Fruit fly (Drosophila melanogaster) whole organism, wandering third instar larva: ENCODE data around the gene CG43203.
A peak's percentile ranks its signal among the peaks of the same experiment; 100 is the strongest.

Experiments used
- Abd-B ChIP-seq: fragments of >200 bp; optimal IDR thresholded peaks from 2 replicates; lab custom pipeline; 2017; ENCODE audit warnings: missing biosample characterization, missing genetic modification characterization
- CG32264 ChIP-seq: fragments of 200-800 bp; sonication (Bioruptor generic); optimal IDR thresholded peaks from 2 replicates; lab custom pipeline; 2016; ENCODE audit warnings: missing biosample characterization, missing genetic modification characterization
- CG9705 ChIP-seq: fragments of 200-800 bp; sonication (Bioruptor generic); optimal IDR thresholded peaks from 2 replicates; lab custom pipeline; 2018; ENCODE audit warnings: missing biosample characterization, mild to moderate bottlenecking, missing genetic modification characterization
- CrebA ChIP-seq: fragments of 200-800 bp; sonication (Bioruptor generic); optimal IDR thresholded peaks from 2 replicates; lab custom pipeline; 2016; ENCODE audit warnings: missing biosample characterization, mild to moderate bottlenecking, missing genetic modification characterization, borderline replicate concordance
- Dif ChIP-seq: fragments of 200-275, 200-300 bp; sonication (Bioruptor generic); optimal IDR thresholded peaks from 2 replicates; lab custom pipeline; 2018; ENCODE audit warnings: missing biosample characterization, missing genetic modification characterization; ENCODE audit not compliant: partially characterized antibody
- GATAd ChIP-seq: sonication (Bioruptor generic); optimal IDR thresholded peaks from 2 replicates; lab custom pipeline; 2016; ENCODE audit warnings: missing biosample characterization, missing genetic modification characterization
- HLH106 ChIP-seq: fragments of 200-800 bp; optimal IDR thresholded peaks from 3 replicates; lab custom pipeline; 2019; ENCODE audit warnings: missing biosample characterization, mild to moderate bottlenecking, missing genetic modification characterization, moderate library complexity
- Hnf4 ChIP-seq: fragments of 200-800 bp; sonication (Bioruptor generic); optimal IDR thresholded peaks from 2 replicates; lab custom pipeline; 2016; ENCODE audit warnings: missing biosample characterization, mild to moderate bottlenecking, missing genetic modification characterization
- Hr83 ChIP-seq: fragments of 200-300 bp; sonication (Bioruptor generic); optimal IDR thresholded peaks from 2 replicates; lab custom pipeline; 2016; ENCODE audit warnings: missing biosample characterization, mild to moderate bottlenecking, missing genetic modification characterization, moderate library complexity; ENCODE audit not compliant: poor library complexity, severe bottlenecking
- Jra ChIP-seq: sonication (Bioruptor generic); optimal IDR thresholded peaks from 2 replicates; lab custom pipeline; 2016; ENCODE audit warnings: missing biosample characterization, missing genetic modification characterization
- Mio ChIP-seq: sonication (Bioruptor generic); optimal IDR thresholded peaks from 2 replicates; lab custom pipeline; 2016; ENCODE audit warnings: missing biosample characterization, missing genetic modification characterization
- Myc ChIP-seq: fragments of >200 bp; optimal IDR thresholded peaks from 2 replicates; lab custom pipeline; 2017
- OdsH ChIP-seq: fragments of 200-800 bp; sonication (Bioruptor generic); optimal IDR thresholded peaks from 2 replicates; lab custom pipeline; 2016; ENCODE audit warnings: missing biosample characterization, mild to moderate bottlenecking, missing genetic modification characterization
- Rel ChIP-seq, 2 experiments: fragments of 200-800 bp; sonication (Bioruptor generic) in 1 of 2; optimal IDR thresholded peaks; 2 replicates in 1 of 2; 3 replicates in 1 of 2; lab custom pipeline; 2016 to 2019; ENCODE audit warnings: mild to moderate bottlenecking in 2 of 2, missing biosample characterization in 2 of 2, missing genetic modification characterization in 2 of 2, moderate library complexity in 1 of 2
- Sp1 ChIP-seq: fragments of 200-800 bp; sonication (Bioruptor generic); optimal IDR thresholded peaks from 3 replicates; lab custom pipeline; 2019; ENCODE audit warnings: missing biosample characterization, mild to moderate bottlenecking, missing genetic modification characterization, moderate library complexity
- br ChIP-seq: fragments of 200-800 bp; sonication (Bioruptor generic); optimal IDR thresholded peaks from 2 replicates; lab custom pipeline; 2016; ENCODE audit warnings: missing biosample characterization, missing genetic modification characterization
- brk ChIP-seq: fragments of 200-800 bp; sonication (Bioruptor generic); optimal IDR thresholded peaks from 2 replicates; lab custom pipeline; 2016; ENCODE audit warnings: missing biosample characterization, mild to moderate bottlenecking, missing genetic modification characterization
- dl ChIP-seq, 2 experiments: fragments of 175-275, 200-275 bp in 1 of 2; fragments of 200-275 bp in 1 of 2; sonication (Bioruptor generic); optimal IDR thresholded peaks; lab custom pipeline; 2018; ENCODE audit warnings: mild to moderate bottlenecking in 2 of 2, missing biosample characterization in 2 of 2, missing genetic modification characterization in 2 of 2, moderate library complexity in 2 of 2; ENCODE audit not compliant: partially characterized antibody in 2 of 2, insufficient read depth in 1 of 2
- dmrt93B ChIP-seq: fragments of 200-800 bp; sonication (Bioruptor generic); optimal IDR thresholded peaks from 2 replicates; lab custom pipeline; 2018; ENCODE audit warnings: missing biosample characterization, mild to moderate bottlenecking, missing genetic modification characterization
- dsf ChIP-seq: sonication (Bioruptor generic); optimal IDR thresholded peaks from 2 replicates; lab custom pipeline; 2016; ENCODE audit warnings: missing biosample characterization, missing genetic modification characterization, borderline replicate concordance
- ey ChIP-seq: fragments of 200-800 bp; sonication (Bioruptor generic); optimal IDR thresholded peaks from 2 replicates; lab custom pipeline; 2016; ENCODE audit warnings: missing biosample characterization, missing genetic modification characterization
- foxo ChIP-seq, 2 experiments: fragments of 200-800 bp; sonication (Bioruptor generic); optimal IDR thresholded peaks; 2 replicates in 1 of 2; 3 replicates in 1 of 2; lab custom pipeline; 2016 to 2017; ENCODE audit warnings: missing biosample characterization in 2 of 2, missing genetic modification characterization in 2 of 2
- fru ChIP-seq: fragments of 200-800 bp; sonication (Bioruptor generic); optimal IDR thresholded peaks from 3 replicates; lab custom pipeline; 2016; ENCODE audit warnings: missing biosample characterization, mild to moderate bottlenecking, missing genetic modification characterization
- h ChIP-seq: fragments of 200-800 bp; sonication (Bioruptor generic); optimal IDR thresholded peaks from 3 replicates; lab custom pipeline; 2016; ENCODE audit warnings: missing biosample characterization, mild to moderate bottlenecking, missing genetic modification characterization
- jim ChIP-seq: fragments of 175-275, 200-325 bp; sonication (Bioruptor generic); optimal IDR thresholded peaks from 2 replicates; lab custom pipeline; 2016; ENCODE audit warnings: missing biosample characterization, mild to moderate bottlenecking, missing genetic modification characterization
- lola ChIP-seq: fragments of >200 bp; optimal IDR thresholded peaks from 2 replicates; lab custom pipeline; 2017; ENCODE audit warnings: missing biosample characterization, missing genetic modification characterization
- pan ChIP-seq: fragments of >200 bp; optimal IDR thresholded peaks from 2 replicates; lab custom pipeline; 2017
- psq ChIP-seq: fragments of 200-800 bp; sonication (Bioruptor generic); optimal IDR thresholded peaks from 3 replicates; lab custom pipeline; 2017; ENCODE audit warnings: missing biosample characterization, mild to moderate bottlenecking, missing genetic modification characterization, moderate library complexity
- rgr ChIP-seq: fragments of 200-800 bp; sonication (Bioruptor generic); optimal IDR thresholded peaks from 3 replicates; lab custom pipeline; 2016; ENCODE audit warnings: missing biosample characterization, mild to moderate bottlenecking, missing genetic modification characterization
- sage ChIP-seq: fragments of 200-800 bp; sonication (Bioruptor generic); optimal IDR thresholded peaks from 2 replicates; lab custom pipeline; 2016; ENCODE audit warnings: missing biosample characterization, mild to moderate bottlenecking, missing genetic modification characterization
- sv ChIP-seq: fragments of 200-800 bp; sonication (Bioruptor generic); optimal IDR thresholded peaks from 3 replicates; lab custom pipeline; 2016; ENCODE audit warnings: missing biosample characterization, missing genetic modification characterization
- tai ChIP-seq: sonication (Bioruptor generic); optimal IDR thresholded peaks from 2 replicates; lab custom pipeline; 2016; ENCODE audit warnings: missing biosample characterization, missing genetic modification characterization
- usp ChIP-seq: fragments of >200 bp; optimal IDR thresholded peaks from 2 replicates; lab custom pipeline; 2017; ENCODE audit warnings: missing biosample characterization, missing genetic modification characterization
- woc ChIP-seq: sonication (Bioruptor generic); optimal IDR thresholded peaks from 2 replicates; lab custom pipeline; 2016; ENCODE audit warnings: missing biosample characterization, mild to moderate bottlenecking, missing genetic modification characterization

CG43203 gene

DNA sequence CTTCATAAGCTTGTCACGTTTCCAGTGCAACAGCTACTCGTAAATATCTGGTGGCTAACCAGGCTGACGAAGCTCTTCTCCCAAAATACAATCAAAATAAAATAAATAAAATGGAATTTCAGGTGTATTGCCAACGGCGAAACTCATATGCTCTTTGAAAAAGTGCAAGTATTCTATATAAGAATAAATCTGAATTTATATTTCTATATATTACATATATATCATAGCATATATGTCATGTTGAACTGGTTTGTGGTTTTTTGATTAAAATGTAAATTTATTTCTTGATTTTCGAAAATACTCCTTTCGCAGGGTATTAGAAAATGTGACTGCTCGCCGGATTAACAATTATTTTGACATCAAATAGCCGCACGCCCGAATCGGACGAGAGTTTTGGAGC lies 6.2 kb upstream of the CG43203 start:
- peak; percentile 21 for TF ChIP-seq OdsH (GFP tag; lab: Kevin White, UChicago)
- TF ChIP-seq ey (GFP tag; lab: Kevin White, UChicago), result no peak
- TF ChIP-seq foxo (GFP tag; optimal IDR thresholded peaks at IDR 0.05; lab: Kevin White, UChicago), result peak in 1 of 2 experiments; percentile 19
- TF ChIP-seq h (GFP tag; lab: Kevin White, UChicago), result peak; percentile 9
- peak; percentile 4 for TF ChIP-seq dmrt93B (GFP tag; lab: Kevin White, UChicago)
- peak; percentile 37 for TF ChIP-seq rgr (GFP tag; lab: Kevin White, UChicago)
- TF ChIP-seq psq (GFP tag; lab: Kevin White, UChicago), result peak; percentile 25
- TF ChIP-seq HLH106 (tag; lab: Kevin White, UChicago), result peak; percentile 57
- TF ChIP-seq Hnf4 (GFP tag; lab: Kevin White, UChicago), result no peak
- no peak for TF ChIP-seq dsf
- no peak for TF ChIP-seq woc (GFP tag; lab: Kevin White, UChicago)
- peak; percentile 35 for TF ChIP-seq Sp1 (GFP tag; lab: Kevin White, UChicago)
- TF ChIP-seq, all 38 proteins: peak for 8

DNA sequence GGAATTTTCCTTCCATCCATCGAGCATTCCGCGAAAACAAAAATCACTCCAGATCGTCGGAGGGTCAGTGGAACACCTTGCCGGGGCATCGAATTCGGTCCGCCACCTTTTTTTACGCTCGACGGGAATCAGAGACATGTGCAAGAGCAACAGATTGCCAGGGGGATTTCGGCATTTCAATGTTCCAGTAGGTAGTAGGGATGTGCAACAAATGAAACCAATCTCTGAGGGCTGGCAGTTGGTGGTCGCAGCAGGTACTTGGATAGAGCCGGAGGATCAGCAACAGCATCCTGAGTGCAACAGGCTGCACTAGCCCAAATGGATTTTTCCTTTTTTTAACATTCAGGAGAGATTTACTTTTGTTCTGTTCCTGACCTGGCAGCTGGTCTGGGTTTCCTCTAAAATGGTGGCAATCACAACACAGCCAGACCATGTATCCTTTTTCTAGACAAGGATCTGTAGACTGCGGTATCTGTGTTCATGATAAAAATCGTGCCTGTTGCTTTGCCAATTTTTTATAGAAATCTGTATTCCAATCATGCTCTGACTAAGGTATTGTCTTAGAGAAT lies 3.4 kb upstream of the CG43203 start:
- TF ChIP-seq OdsH (GFP tag; lab: Kevin White, UChicago), result no peak
- no peak for TF ChIP-seq CrebA
- TF ChIP-seq Hnf4 (GFP tag; lab: Kevin White, UChicago), result no peak
- TF ChIP-seq foxo (GFP tag; optimal IDR thresholded peaks at IDR 0.05; lab: Kevin White, UChicago), result no peak
- no peak for TF ChIP-seq woc (GFP tag; lab: Kevin White, UChicago)
- no peak for TF ChIP-seq Rel (GFP tag; optimal IDR thresholded peaks at IDR 0.05; lab: Kevin White, UChicago)
- TF ChIP-seq Rel (tag; optimal IDR thresholded peaks at IDR 0.05; lab: Kevin White, UChicago), result no peak
- no peak for TF ChIP-seq Abd-B
- no peak for TF ChIP-seq rgr (GFP tag; lab: Kevin White, UChicago)
- no peak for TF ChIP-seq psq (GFP tag; lab: Kevin White, UChicago)
- no peak for TF ChIP-seq sv
- TF ChIP-seq CG9705, result no peak

DNA sequence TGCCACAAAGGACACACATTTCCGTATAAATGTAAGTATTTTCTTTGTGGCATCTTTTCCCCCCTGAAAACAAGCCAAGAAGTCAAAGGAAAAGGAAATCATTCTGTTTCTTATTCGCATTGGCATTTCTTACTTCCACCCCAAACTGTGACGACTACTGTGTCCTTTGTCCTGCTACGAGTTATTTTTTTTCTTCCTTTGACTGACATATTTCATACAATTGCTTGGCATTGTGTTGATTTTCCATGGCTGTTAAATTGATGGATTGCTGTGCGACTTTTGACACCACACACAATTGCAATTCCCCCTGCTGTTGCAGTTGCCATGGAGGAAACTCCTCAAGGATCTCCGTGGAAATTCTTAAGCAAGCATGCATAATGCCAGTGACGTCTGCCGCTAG lies 1.7 kb upstream of the CG43203 start:
- TF ChIP-seq woc (GFP tag; lab: Kevin White, UChicago) (no peak), Hr83 (no peak), CG9705 (no peak), sage (no peak), rgr (GFP tag; lab: Kevin White, UChicago) (no peak), Myc (lab: Kevin White, UChicago) (no peak), Mio (GFP tag; lab: Kevin White, UChicago) (no peak), brk (GFP tag; lab: Kevin White, UChicago) (no peak), CrebA (no peak), br (GFP tag; lab: Kevin White, UChicago) (no peak), usp (GFP tag; lab: Kevin White, UChicago) (no peak), jim (GFP tag; lab: Kevin White, UChicago) (no peak), Abd-B (no peak), tai (no peak), dsf (no peak), dl (GFP tag; optimal IDR thresholded peaks at IDR 0.05; lab: Kevin White, UChicago; ENCODE audit: insufficient read depth in 1 of 2, partially characterized antibody in 2 of 2) (no peak), Rel (GFP tag; optimal IDR thresholded peaks at IDR 0.05; lab: Kevin White, UChicago) (no peak), Rel (tag; optimal IDR thresholded peaks at IDR 0.05; lab: Kevin White, UChicago) (no peak)
- TF ChIP-seq, all 38 proteins: peak for 0

DNA sequence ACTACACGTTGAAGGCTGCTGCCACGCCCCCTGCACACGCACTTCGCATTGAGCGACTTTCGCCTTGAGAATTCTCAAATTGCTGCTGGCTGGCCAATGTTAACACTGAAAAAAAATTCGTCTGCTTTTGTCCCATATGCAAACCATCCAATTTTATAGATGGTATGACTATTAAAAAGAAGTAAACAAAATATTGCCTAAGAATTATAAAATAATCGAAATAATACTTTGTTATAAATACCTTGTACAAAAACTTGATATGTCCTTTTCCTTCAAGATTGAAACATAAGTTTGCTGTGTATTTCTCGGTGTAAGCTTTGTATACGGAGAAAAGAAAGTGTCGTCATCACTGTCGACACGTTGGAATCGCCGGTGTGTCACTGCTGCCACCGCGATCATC lies 9.0 kb downstream of the CG43203 start:
- TF ChIP-seq foxo (GFP tag; optimal IDR thresholded peaks at IDR 0.05; lab: Kevin White, UChicago), result peak in 1 of 2 experiments; percentile 29
- TF ChIP-seq Dif, result no peak

DNA sequence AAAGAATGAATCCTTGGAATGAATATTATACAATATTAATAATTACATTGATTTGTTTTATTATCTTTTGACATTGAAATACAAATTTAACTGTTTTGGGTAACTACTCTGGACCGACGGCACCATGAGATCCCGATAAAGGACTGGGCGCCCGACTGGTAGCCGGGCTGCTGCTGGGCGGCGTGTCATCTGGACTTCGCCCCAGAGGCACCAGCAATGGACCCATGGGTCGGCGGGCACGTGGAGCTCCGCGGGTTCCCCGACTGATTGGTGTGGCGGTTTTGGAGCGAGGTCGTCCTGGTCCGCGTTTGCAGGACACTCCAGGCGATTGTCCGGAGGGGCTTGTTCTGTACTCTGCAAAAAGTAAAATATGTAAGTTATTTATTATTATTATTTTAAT lies 15.2 kb downstream of the CG43203 start:
- TF ChIP-seq fru (no peak), pan (lab: Kevin White, UChicago) (no peak), h (GFP tag; lab: Kevin White, UChicago) (no peak), psq (GFP tag; lab: Kevin White, UChicago) (no peak), Jra (GFP tag; lab: Kevin White, UChicago) (no peak), Rel (GFP tag; optimal IDR thresholded peaks at IDR 0.05; lab: Kevin White, UChicago) (no peak), Rel (tag; optimal IDR thresholded peaks at IDR 0.05; lab: Kevin White, UChicago) (no peak), lola (GFP tag; lab: Kevin White, UChicago) (no peak), sage (no peak), CG32264 (GFP tag; lab: Kevin White, UChicago) (no peak), GATAd (GFP tag; lab: Kevin White, UChicago) (no peak), Sp1 (GFP tag; lab: Kevin White, UChicago) (no peak), tai (no peak), brk (GFP tag; lab: Kevin White, UChicago) (no peak), rgr (GFP tag; lab: Kevin White, UChicago) (no peak)
